Worm (Caenorhabditis elegans): Measurements from ENCODE around the gene gcy-34.

gcy-34 gene

ce11 chrV:13402524-13402923 is 16.8 kb upstream of the gcy-34 start (continued):
- TF ChIP-seq ceh-2 (tag; optimal IDR thresholded peaks at IDR 0.05) (no peak), pqm-1 (tag; optimal IDR thresholded peaks at IDR 0.05) (no peak)

ce11 chrV:13401669-13402068 is 16.0 kb upstream of the gcy-34 start:
- no peak for TF ChIP-seq unc-55 (GFP tag; optimal IDR thresholded peaks at IDR 0.05)
- no peak for TF ChIP-seq pat-9 (tag; optimal IDR thresholded peaks at IDR 0.05)
- TF ChIP-seq C08G9.2 (tag; optimal IDR thresholded peaks at IDR 0.05), result no peak
- no peak for TF ChIP-seq hlh-13 (GFP tag; optimal IDR thresholded peaks at IDR 0.05)
- TF ChIP-seq unc-42 (tag; optimal IDR thresholded peaks at IDR 0.05), result peak; percentile 62
- TF ChIP-seq pros-1 (tag; optimal IDR thresholded peaks at IDR 0.05), result no peak
- TF ChIP-seq C38D4.7 (GFP tag; optimal IDR thresholded peaks at IDR 0.05), result no peak
- peak; percentile 12 for TF ChIP-seq ceh-31 (tag; optimal IDR thresholded peaks at IDR 0.05)
- no peak for TF ChIP-seq ceh-14 (tag; optimal IDR thresholded peaks at IDR 0.05)
- TF ChIP-seq ceh-45 (GFP tag; IDR thresholded peaks at IDR 0.05), result no peak
- TF ChIP-seq nfya-1 (tag; optimal IDR thresholded peaks at IDR 0.05), result no peak
- TF ChIP-seq unc-86 (tag; optimal IDR thresholded peaks at IDR 0.05), result no peak
- no peak for TF ChIP-seq odd-2 (tag; optimal IDR thresholded peaks at IDR 0.05)
- TF ChIP-seq unc-3 (GFP tag; conservative IDR thresholded peaks at IDR 0.05), result no peak
- no peak for TF ChIP-seq unc-3 (tag; optimal IDR thresholded peaks at IDR 0.05)

ce11 chrV:13396426-13396825 is 10.7 kb upstream of the gcy-34 start:
- TF ChIP-seq ceh-14 (tag; optimal IDR thresholded peaks at IDR 0.05), result peak; percentile 64
- TF ChIP-seq ref-2 (tag; optimal IDR thresholded peaks at IDR 0.05), result no peak
- peak; percentile 64 for TF ChIP-seq tbx-2 (tag; optimal IDR thresholded peaks at IDR 0.05)
- peak; percentile 61 for TF ChIP-seq pros-1 (tag; optimal IDR thresholded peaks at IDR 0.05)
- TF ChIP-seq ceh-2 (tag; optimal IDR thresholded peaks at IDR 0.05), result peak; percentile 19
- TF ChIP-seq elt-2 (tag; optimal IDR thresholded peaks at IDR 0.05), result peak; percentile 7
- TF ChIP-seq C08G9.2 (tag; optimal IDR thresholded peaks at IDR 0.05), result peak; percentile 23
- TF ChIP-seq unc-42 (tag; optimal IDR thresholded peaks at IDR 0.05), result peak; percentile 66
- peak; percentile 31 for TF ChIP-seq hlh-30 (tag; optimal IDR thresholded peaks at IDR 0.05; ENCODE audit: insufficient read depth)
- TF ChIP-seq elt-4 (tag; optimal IDR thresholded peaks at IDR 0.05), result no peak
- peak; percentile 62 for TF ChIP-seq unc-55 (GFP tag; optimal IDR thresholded peaks at IDR 0.05)
- peak; percentile 24 for TF ChIP-seq ceh-6 (GFP tag; optimal IDR thresholded peaks at IDR 0.05)
- peak; percentile 42 for TF ChIP-seq nfya-1 (tag; optimal IDR thresholded peaks at IDR 0.05)
- TF ChIP-seq hlh-6 (tag; optimal IDR thresholded peaks at IDR 0.05), result peak; percentile 60
- TF ChIP-seq T23F11.4 (GFP tag; optimal IDR thresholded peaks at IDR 0.05), result peak; percentile 51
- peak; percentile 43 for TF ChIP-seq hlh-15 (tag; optimal IDR thresholded peaks at IDR 0.05)
- peak; percentile 60 for TF ChIP-seq ceh-19 (GFP tag; optimal IDR thresholded peaks at IDR 0.05)
- peak; percentile 2 for TF ChIP-seq madf-2 (tag; optimal IDR thresholded peaks at IDR 0.05)
- TF ChIP-seq dmd-4 (tag; optimal IDR thresholded peaks at IDR 0.05; ENCODE audit: borderline replicate concordance), result peak; percentile 62
- TF ChIP-seq lim-6 (tag; optimal IDR thresholded peaks at IDR 0.05), result no peak
- TF ChIP-seq ceh-34 (tag; optimal IDR thresholded peaks at IDR 0.05), result peak; percentile 72
- no peak for TF ChIP-seq K02D7.2 (tag; optimal IDR thresholded peaks at IDR 0.05)
- TF ChIP-seq ceh-31 (tag; optimal IDR thresholded peaks at IDR 0.05), result peak; percentile 75
- peak; percentile 17 for TF ChIP-seq ahr-1 (tag; optimal IDR thresholded peaks at IDR 0.05)
- TF ChIP-seq rnt-1 (tag; optimal IDR thresholded peaks at IDR 0.05), result peak; percentile 6
- TF ChIP-seq sox-4 (tag; optimal IDR thresholded peaks at IDR 0.05), result peak; percentile 34
- TF ChIP-seq syd-9 (tag; optimal IDR thresholded peaks at IDR 0.05), result peak; percentile 40
- no peak for TF ChIP-seq odd-2 (tag; optimal IDR thresholded peaks at IDR 0.05)
- no peak for TF ChIP-seq lin-11 (tag; optimal IDR thresholded peaks at IDR 0.05)
- no peak for TF ChIP-seq pag-3 (tag; optimal IDR thresholded peaks at IDR 0.05; ENCODE audit: borderline replicate concordance)
- TF ChIP-seq nhr-11 (tag; optimal IDR thresholded peaks at IDR 0.05), result no peak
- TF ChIP-seq ttx-3 (tag; optimal IDR thresholded peaks at IDR 0.05), result no peak
- TF ChIP-seq sdc-2 (tag; optimal IDR thresholded peaks at IDR 0.05), result peak; percentile 5
- no peak for TF ChIP-seq ama-1 (optimal IDR thresholded peaks at IDR 0.05)
- peak; percentile 13 for TF ChIP-seq eyg-1 (tag; optimal IDR thresholded peaks at IDR 0.05)
- TF ChIP-seq che-1 (tag; optimal IDR thresholded peaks at IDR 0.05), result peak; percentile 46
- peak; percentile 5 for TF ChIP-seq fax-1 (tag; optimal IDR thresholded peaks at IDR 0.05)
- TF ChIP-seq ceh-18 (tag; optimal IDR thresholded peaks at IDR 0.05), result peak; percentile 29
- peak; percentile 34 for TF ChIP-seq hlh-8 (tag; optimal IDR thresholded peaks at IDR 0.05)
- TF ChIP-seq K09A11.1 (tag; optimal IDR thresholded peaks at IDR 0.05; ENCODE audit: insufficient read depth), result no peak
- TF ChIP-seq C38D4.7 (GFP tag; optimal IDR thresholded peaks at IDR 0.05), result peak; percentile 25
